Fruit fly (Drosophila melanogaster) ovary, adult (tissue): ENCODE measurements around the gene CG12945.

Source experiments
- CG17801 ChIP-seq: fragments of 200-800 bp; optimal IDR thresholded peaks from 2 replicates; lab custom pipeline; 2019; ENCODE audit warnings: missing biosample characterization, mild to moderate bottlenecking, missing genetic modification characterization, moderate library complexity; ENCODE audit not compliant: partially characterized antibody

Gene CG12945

dm6 chr3R:9774821-9775220 is 16.2 kb downstream of the CG12945 start, which contains the start of gene topi:
topi (plus strand) TSS chr3R:9775121.
- no peak for TF ChIP-seq CG17801 (GFP tag; lab: Kevin White, UChicago)

- TF ChIP-seq CG17801 (GFP tag; lab: Kevin White, UChicago), result no peak
Observed at dm6 chr3R:9774147-9774546, 16.9 kb downstream of the CG12945 start, which contains the start of gene Whamy. Whamy (minus strand) TSS chr3R:9774419.

dm6 chr3R:9771519-9771972 is 19.5 kb downstream of the CG12945 start, which contains the start of gene CG9471:
CG9471 (minus strand) TSS chr3R:9771542.
- TF ChIP-seq CG17801 (GFP tag; lab: Kevin White, UChicago), result peak; percentile 95

dm6 chr3R:9770127-9770526 is 20.9 kb downstream of the CG12945 start:
- no peak for TF ChIP-seq CG17801 (GFP tag; lab: Kevin White, UChicago)

- TF ChIP-seq CG17801 (GFP tag; lab: Kevin White, UChicago), result no peak
Observed at dm6 chr3R:9768884-9769283, 22.1 kb downstream of the CG12945 start, which contains the start of gene MED6. MED6 (minus strand) TSS chr3R:9768984.

dm6 chr3R:9767620-9768592 is 23.1 kb downstream of the CG12945 start, which contains the start of gene Naa80:
Naa80 (plus strand) TSS chr3R:9767834.
- peak; percentile 29 for TF ChIP-seq CG17801 (GFP tag; lab: Kevin White, UChicago)

- no peak for TF ChIP-seq CG17801 (GFP tag; lab: Kevin White, UChicago)
Observed at dm6 chr3R:9762955-9763931, 27.8 kb downstream of the CG12945 start, which contains the start of the genes Snap24 and CG8478. Snap24 (minus strand) TSS chr3R:9763150. CG8478 (plus strand) TSS chr3R:9763650.

- TF ChIP-seq CG17801 (GFP tag; lab: Kevin White, UChicago), result peak; percentile 72
Observed at dm6 chr3R:9759360-9760191, 31.4 kb downstream of the CG12945 start, which contains the start of gene Mpi. Mpi (plus strand) TSS chr3R:9759622.

dm6 chr3R:9756187-9756586 is 34.8 kb downstream of the CG12945 start, which contains the start of the genes Alg12 and Rpt3R:
Alg12 (plus strand) TSS chr3R:9756491.
Rpt3R (minus strand) TSS chr3R:9756510.
- no peak for TF ChIP-seq CG17801 (GFP tag; lab: Kevin White, UChicago)

dm6 chr3R:9754487-9754886 is 36.5 kb downstream of the CG12945 start, which contains the start of gene Tti1:
Tti1 (minus strand) TSS chr3R:9754686.
- no peak for TF ChIP-seq CG17801 (GFP tag; lab: Kevin White, UChicago)

dm6 chr3R:9747900-9748663 is 42.9 kb downstream of the CG12945 start:
- no peak for TF ChIP-seq CG17801 (GFP tag; lab: Kevin White, UChicago)

- TF ChIP-seq CG17801 (GFP tag; lab: Kevin White, UChicago), result no peak
Observed at dm6 chr3R:9747875-9747899, 43.3 kb downstream of the CG12945 start, which contains the start of gene PpD3. PpD3 (plus strand) TSS chr3R:9747875.

- TF ChIP-seq CG17801 (GFP tag; lab: Kevin White, UChicago), result peak; percentile 80
Observed at dm6 chr3R:9747272-9747874, 43.6 kb downstream of the CG12945 start, which contains the start of gene CG12948. CG12948 (minus strand) TSS chr3R:9747744.
